Worm (Caenorhabditis elegans): Measurements from ENCODE around the gene H01M10.2.

Gene H01M10.2

DNA sequence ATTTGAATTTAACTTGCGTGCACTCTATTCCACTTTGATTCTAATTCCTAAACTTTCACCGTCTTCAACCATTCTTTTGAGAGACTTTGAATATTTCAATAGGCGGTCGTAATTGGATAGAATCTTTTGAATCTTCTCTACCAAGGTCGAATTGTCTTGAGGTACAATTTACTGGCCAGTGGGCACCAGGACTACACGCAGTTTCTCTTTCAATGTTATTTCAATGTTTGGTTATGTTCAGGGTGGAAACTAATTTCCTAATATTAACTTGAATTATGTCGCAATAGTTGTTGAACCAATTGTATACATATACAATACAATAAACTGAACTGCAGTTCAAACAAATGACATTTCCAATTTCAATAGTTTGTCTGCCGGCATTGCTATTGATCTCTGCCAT, 2.5 kb upstream of the H01M10.2 start:
- TF ChIP-seq pqm-1 (tag; optimal IDR thresholded peaks at IDR 0.05) (no peak), R02D3.7 (tag; optimal IDR thresholded peaks at IDR 0.05) (no peak), nhr-25 (tag; optimal IDR thresholded peaks at IDR 0.05) (peak; percentile 66), ceh-9 (tag; optimal IDR thresholded peaks at IDR 0.05) (no peak), zag-1 (tag; optimal IDR thresholded peaks at IDR 0.05) (no peak), fkh-10 (GFP tag; optimal IDR thresholded peaks at IDR 0.05) (no peak), nhr-23 (tag; optimal IDR thresholded peaks at IDR 0.05) (no peak)

DNA sequence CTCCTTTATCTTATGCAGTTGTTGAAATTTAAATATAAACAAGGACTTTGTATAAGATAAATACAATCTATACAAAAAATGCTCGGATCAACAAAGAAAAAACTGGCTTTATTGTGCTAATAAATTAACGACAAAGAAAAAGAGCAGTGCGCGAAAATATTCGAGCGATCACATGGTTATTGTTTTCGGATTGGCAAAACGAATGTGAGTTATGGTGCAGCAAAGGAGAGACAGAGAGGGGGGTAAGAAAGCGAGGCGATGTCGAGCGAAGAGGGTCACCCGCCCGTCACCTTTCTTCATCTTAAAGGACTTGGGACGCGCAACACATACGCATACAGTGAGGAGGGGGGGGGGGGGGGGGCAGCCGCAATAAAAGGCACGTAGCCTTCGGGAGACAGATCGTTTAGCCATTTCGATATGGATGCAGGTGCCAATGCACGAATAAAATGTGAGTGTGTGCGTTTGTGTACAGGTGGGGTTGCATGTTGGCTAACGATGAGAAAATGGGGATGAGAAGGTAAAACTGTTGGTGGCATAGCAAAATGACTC, 2.3 kb downstream of the H01M10.2 start:
- TF ChIP-seq snpc-4 (tag; optimal IDR thresholded peaks at IDR 0.05) (no peak), pha-4 (tag; optimal IDR thresholded peaks at IDR 0.05) (peak; percentile 16)

DNA sequence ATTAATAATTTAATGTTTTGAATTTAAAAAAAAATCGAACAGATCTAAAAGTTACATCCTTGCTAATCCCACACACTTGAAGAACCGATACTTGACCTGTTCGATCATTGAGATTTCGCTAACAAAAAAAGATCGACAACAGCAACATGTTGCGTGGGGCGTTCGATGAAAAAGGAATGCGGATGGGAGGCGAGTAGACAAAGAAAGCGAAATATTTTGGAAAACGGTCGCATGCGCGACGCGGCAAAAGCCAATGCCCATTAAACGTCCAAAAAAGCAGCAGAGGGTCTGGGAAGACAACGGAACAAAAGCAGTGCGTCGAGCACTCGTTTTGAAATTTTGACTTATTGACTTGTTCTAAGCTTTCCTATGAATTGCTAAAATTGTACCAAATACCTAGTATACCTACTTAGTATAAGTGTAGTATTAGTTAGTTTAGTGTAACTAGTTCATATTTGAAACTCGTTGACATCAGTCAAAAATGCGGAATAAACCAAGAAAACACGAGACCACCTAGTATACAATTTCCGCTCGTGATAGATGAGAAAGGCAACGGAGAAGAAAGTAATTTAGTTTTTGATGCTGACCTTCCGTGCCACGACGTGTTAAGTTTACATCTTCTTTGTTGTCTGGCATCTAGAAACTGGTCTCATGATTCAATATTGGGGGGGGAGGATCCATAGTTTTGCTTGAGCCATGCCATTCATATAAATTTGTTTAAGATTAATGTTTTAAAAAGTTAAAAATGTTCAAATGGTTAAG, 3.5 kb downstream of the H01M10.2 start:
- TF ChIP-seq mdl-1 (tag; optimal IDR thresholded peaks at IDR 0.05): no peak
- peak; percentile 41 for TF ChIP-seq nhr-25 (tag; optimal IDR thresholded peaks at IDR 0.05)
- TF ChIP-seq hmg-11 (tag; optimal IDR thresholded peaks at IDR 0.05): peak; percentile 35

DNA sequence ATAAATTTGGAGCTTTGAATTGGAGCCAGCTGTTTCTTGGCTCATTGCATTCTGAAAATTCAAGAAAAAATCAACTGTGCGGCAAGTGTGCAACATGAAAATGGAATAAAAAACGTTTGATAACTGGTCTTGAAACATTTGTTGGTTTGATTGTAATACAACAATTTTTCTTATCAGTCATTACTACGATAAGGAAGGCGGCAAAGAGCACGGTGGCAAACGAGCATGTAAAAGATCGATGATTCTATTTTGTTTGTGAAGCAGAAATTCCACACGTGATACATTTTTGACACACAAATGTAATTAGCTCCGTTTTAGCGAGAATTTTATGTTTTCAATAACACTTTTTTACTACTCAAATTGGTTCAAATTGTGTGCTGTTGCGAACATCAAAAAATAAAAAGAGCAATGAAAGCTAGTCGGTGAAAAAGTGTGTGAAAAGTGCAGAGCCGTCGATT, 5.0 kb downstream of the H01M10.2 start, which contains the start of gene H01M10.1:
Gene H01M10.1 (minus strand): TSS at position 51 of the 458 bp plus-strand sequence.
- no peak for TF ChIP-seq lin-39 (tag; optimal IDR thresholded peaks at IDR 0.05)
- no peak for TF ChIP-seq ceh-9 (tag; optimal IDR thresholded peaks at IDR 0.05)
- peak; percentile 96 for TF ChIP-seq elt-2 (tag; optimal IDR thresholded peaks at IDR 0.05)
- TF ChIP-seq pha-4 (tag; optimal IDR thresholded peaks at IDR 0.05): peak; percentile 58
- peak; percentile 74 for TF ChIP-seq jun-1 (tag; optimal IDR thresholded peaks at IDR 0.05)
- TF ChIP-seq pqm-1 (tag; optimal IDR thresholded peaks at IDR 0.05): peak; percentile 72

DNA sequence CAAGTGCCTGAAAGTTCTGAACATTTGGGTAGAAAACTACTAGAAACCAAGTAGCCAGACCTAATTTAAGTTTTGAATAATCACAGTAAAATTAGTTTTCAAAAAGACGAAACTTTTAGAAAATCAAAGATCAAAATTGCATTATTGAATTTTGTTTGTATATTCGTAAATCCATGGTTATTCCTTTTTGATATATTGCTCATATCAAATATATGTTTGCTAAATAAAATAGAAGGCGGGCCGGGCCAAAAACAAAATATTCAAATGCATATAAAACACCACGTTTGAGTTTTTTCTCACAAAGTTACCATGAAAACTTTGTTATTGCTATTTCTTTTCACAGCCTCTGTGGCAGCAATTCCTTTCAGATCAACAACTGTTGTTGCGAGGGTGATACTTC, 8.1 kb downstream of the H01M10.2 start, which contains the start of gene ttr-42:
Gene ttr-42 (plus strand): TSS at position 301 of the 400 bp plus-strand sequence.
- TF ChIP-seq ztf-11 (tag; optimal IDR thresholded peaks at IDR 0.05): no peak
- TF ChIP-seq aly-2 (tag; optimal IDR thresholded peaks at IDR 0.05): no peak
- no peak for TF ChIP-seq ztf-4 (tag; optimal IDR thresholded peaks at IDR 0.05)
- no peak for TF ChIP-seq daf-12 (tag; optimal IDR thresholded peaks at IDR 0.05)
- TF ChIP-seq nhr-67 (tag; optimal IDR thresholded peaks at IDR 0.05): no peak
- TF ChIP-seq egl-27 (tag; optimal IDR thresholded peaks at IDR 0.05): no peak
- TF ChIP-seq nhr-43 (tag; optimal IDR thresholded peaks at IDR 0.05; ENCODE audit: poor library complexity, severe bottlenecking): no peak
- TF ChIP-seq pha-4 (tag; optimal IDR thresholded peaks at IDR 0.05): no peak
- no peak for TF ChIP-seq fos-1 (tag; optimal IDR thresholded peaks at IDR 0.05)
- TF ChIP-seq nhr-77 (tag; optimal IDR thresholded peaks at IDR 0.05): no peak
- TF ChIP-seq nhr-28 (tag; optimal IDR thresholded peaks at IDR 0.05): no peak
- no peak for TF ChIP-seq elt-3 (tag; optimal IDR thresholded peaks at IDR 0.05)
- no peak for TF ChIP-seq fkh-10 (GFP tag; optimal IDR thresholded peaks at IDR 0.05)
- TF ChIP-seq lin-15B (tag; optimal IDR thresholded peaks at IDR 0.05): no peak
- no peak for TF ChIP-seq nhr-11 (tag; optimal IDR thresholded peaks at IDR 0.05)
- TF ChIP-seq unc-39 (tag; optimal IDR thresholded peaks at IDR 0.05): no peak

DNA sequence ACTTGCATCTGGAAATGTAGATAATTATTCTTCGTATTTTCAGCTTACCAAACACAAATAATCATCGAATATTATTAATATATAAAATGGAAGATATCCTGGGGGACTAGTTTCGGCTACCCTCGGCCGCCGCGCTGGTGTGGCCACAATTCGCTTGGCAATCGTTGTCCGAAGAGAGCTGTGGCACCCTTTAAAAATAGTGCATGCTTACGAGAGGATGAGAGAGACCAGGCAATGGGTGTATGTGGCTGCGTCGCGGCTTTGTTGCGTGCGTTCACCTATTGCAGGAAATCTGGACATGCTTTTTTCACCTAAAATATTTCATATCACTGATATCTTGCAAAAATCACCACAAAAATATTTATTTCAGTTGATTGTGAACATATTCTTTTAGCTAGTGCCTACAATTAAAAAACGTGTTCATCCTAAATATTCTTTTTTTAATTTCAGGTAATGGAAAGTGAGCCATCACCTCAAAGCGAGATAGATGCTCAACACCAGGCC, 12.9 kb downstream of the H01M10.2 start, which contains the start of the genes ccd-5 and F52H2.1:
Gene ccd-5 (minus strand): TSS at position 8 of the 504 bp plus-strand sequence.
Gene F52H2.1 (plus strand): TSS at position 454 of the 504 bp plus-strand sequence.
- peak; percentile 66 for TF ChIP-seq hmg-11 (tag; optimal IDR thresholded peaks at IDR 0.05)
- TF ChIP-seq nfya-1 (tag; optimal IDR thresholded peaks at IDR 0.05; ENCODE audit: insufficient read depth): peak; percentile 58
- TF ChIP-seq ama-1 (optimal IDR thresholded peaks at IDR 0.05): no peak
- peak; percentile 60 for TF ChIP-seq lin-39 (tag; optimal IDR thresholded peaks at IDR 0.05)
- TF ChIP-seq ceh-16 (tag; optimal IDR thresholded peaks at IDR 0.05): no peak
